Fruit fly (Drosophila melanogaster): ENCODE data around the gene cv.

The cv gene

dm6 chrX:5672243-5673051 lies 17.4 kb upstream of the cv start, which contains the start of gene RpL35 (continued):
- TF ChIP-seq fru (optimal IDR thresholded peaks at IDR 0.05) (no peak), CG6654 (GFP tag; optimal IDR thresholded peaks at IDR 0.05) (no peak), Lpt (GFP tag; optimal IDR thresholded peaks at IDR 0.05) (no peak), chm (GFP tag; IDR thresholded peaks at IDR 0.05) (no peak), CG5180 (GFP tag; optimal IDR thresholded peaks at IDR 0.05) (peak; percentile 46), Deaf1 (tag; optimal IDR thresholded peaks at IDR 0.05) (peak; percentile 1), ci (GFP tag; IDR thresholded peaks at IDR 0.05) (0 out of 3 replicates have a peak, but pooled peaks have one; percentile 50), Hr51 (GFP tag; optimal IDR thresholded peaks at IDR 0.05) (peak; percentile 10 to 35), Jarid2 (GFP tag; optimal IDR thresholded peaks at IDR 0.05) (peak; percentile 24), CG10274 (GFP tag; optimal IDR thresholded peaks at IDR 0.05) (peak; percentile 11), pfk (GFP tag; optimal IDR thresholded peaks at IDR 0.05) (peak; percentile 51), slbo (GFP tag; IDR thresholded peaks at IDR 0.05) (peak; percentile 23; the same call in 1 of the 2 replicates), CG7556 (GFP tag; optimal IDR thresholded peaks at IDR 0.05) (peak; percentile 7), peb (GFP tag; IDR thresholded peaks at IDR 0.05) (0 out of 2 replicates have a peak, but pooled peaks have one; percentile 7), CG33213 (GFP tag; optimal IDR thresholded peaks at IDR 0.05) (peak; percentile 6), gsb-n (tag; optimal IDR thresholded peaks at IDR 0.05) (peak; percentile 25), al (GFP tag; IDR thresholded peaks at IDR 0.05) (peak; percentile 31; the same call in 1 of the 2 replicates), hbn (GFP tag; IDR thresholded peaks at IDR 0.05; ENCODE audit: partially characterized antibody) (peak; percentile 48; the same call in 1 of the 2 replicates), crp (GFP tag; optimal IDR thresholded peaks at IDR 0.05) (no peak), nom (GFP tag; optimal IDR thresholded peaks at IDR 0.05) (peak; percentile 77), CG13624 (GFP tag; optimal IDR thresholded peaks at IDR 0.05) (peak; percentile 47), pum (GFP tag; optimal IDR thresholded peaks at IDR 0.05) (peak; percentile 20), Ssrp (tag; optimal IDR thresholded peaks at IDR 0.05) (no peak), Bteb2 (GFP tag; optimal IDR thresholded peaks at IDR 0.05) (peak; percentile 23), CG9437 (GFP tag; optimal IDR thresholded peaks at IDR 0.05) (no peak), CG17328 (GFP tag; IDR thresholded peaks at IDR 0.05) (no peak), Nf-YA (GFP tag; IDR thresholded peaks at IDR 0.05) (no peak), nerfin-1 (tag; optimal IDR thresholded peaks at IDR 0.05) (peak; percentile 57), CG11560 (tag; IDR thresholded peaks at IDR 0.05) (no peak), Dll (GFP tag; IDR thresholded peaks at IDR 0.05; ENCODE audit: partially characterized antibody) (peak; percentile 58; the same call in 3 of the 4 replicates), CG10543 (GFP tag; optimal IDR thresholded peaks at IDR 0.05) (peak; percentile 63), mld (GFP tag; IDR thresholded peaks at IDR 0.05; ENCODE audit: partially characterized antibody) (no peak), CG43689 (GFP tag; IDR thresholded peaks at IDR 0.05) (no peak), CG9817 (tag; optimal IDR thresholded peaks at IDR 0.05) (no peak), CG13775 (GFP tag; optimal IDR thresholded peaks at IDR 0.05) (peak; percentile 22), CG10979 (tag; optimal IDR thresholded peaks at IDR 0.05) (peak; percentile 18), CG10321 (GFP tag; IDR thresholded peaks at IDR 0.05) (no peak), shn (GFP tag; optimal IDR thresholded peaks at IDR 0.05) (no peak), CG13894 (tag; optimal IDR thresholded peaks at IDR 0.05) (peak; percentile 40), CG12219 (GFP tag; optimal IDR thresholded peaks at IDR 0.05) (peak; percentile 52), Bdp1 (GFP tag; optimal IDR thresholded peaks at IDR 0.05) (no peak), ERR (GFP tag; optimal IDR thresholded peaks at IDR 0.05) (peak; percentile 4), caup (GFP tag; optimal IDR thresholded peaks at IDR 0.05; ENCODE audit: severe bottlenecking) (peak; percentile 70), CrebB (tag; optimal IDR thresholded peaks at IDR 0.05) (peak; percentile 44), org-1 (GFP tag; optimal IDR thresholded peaks at IDR 0.05) (peak; percentile 23), CG10209 (GFP tag; optimal IDR thresholded peaks at IDR 0.05) (peak; percentile 6), sob (GFP tag; IDR thresholded peaks at IDR 0.05) (peak; percentile 48; the same call in 1 of the 2 replicates), Gug (GFP tag; IDR thresholded peaks at IDR 0.05) (peak; percentile 19; the same call in 1 of the 4 replicates)
